Worm (Caenorhabditis elegans) whole organism, L2 larva: ENCODE data around the gene rpl-21.

Experiments used
- F13H6.1 ChIP-seq: sonication (generic microtip); optimal IDR thresholded peaks from 2 replicates; lab custom pipeline; 2016; ENCODE audit warnings: missing genetic modification characterization, missing compliant biosample characterization
- R02D3.7 ChIP-seq: fragments of 150-350 bp; optimal IDR thresholded peaks from 2 replicates; lab custom pipeline; 2014; ENCODE audit warnings: missing biosample characterization, missing genetic modification characterization
- Y55F3AM.14 ChIP-seq: fragments of 200-800 bp; sonication (Bioruptor generic); optimal IDR thresholded peaks from 2 replicates; lab custom pipeline; 2018; ENCODE audit warnings: mild to moderate bottlenecking, missing genetic modification characterization, missing compliant biosample characterization
- ZK546.5 ChIP-seq: sonication (generic microtip); optimal IDR thresholded peaks from 2 replicates; lab custom pipeline; 2017; ENCODE audit warnings: missing biosample characterization, missing genetic modification characterization
- alr-1 ChIP-seq: fragments of 150-350 bp; optimal IDR thresholded peaks from 2 replicates; lab custom pipeline; 2014; ENCODE audit warnings: missing biosample characterization, missing genetic modification characterization
- aly-2 ChIP-seq: fragments of 150-350 bp; optimal IDR thresholded peaks from 2 replicates; lab custom pipeline; 2014; ENCODE audit warnings: missing biosample characterization, missing genetic modification characterization
- ceh-16 ChIP-seq: fragments of 150-350 bp; optimal IDR thresholded peaks from 2 replicates; lab custom pipeline; 2014; ENCODE audit warnings: missing biosample characterization, missing genetic modification characterization
- crh-2 ChIP-seq: sonication (generic microtip); optimal IDR thresholded peaks from 2 replicates; lab custom pipeline; 2017; ENCODE audit warnings: missing biosample characterization, missing genetic modification characterization
- dmd-4 ChIP-seq: sonication (generic microtip); optimal IDR thresholded peaks from 2 replicates; lab custom pipeline; 2017; ENCODE audit warnings: missing biosample characterization, missing genetic modification characterization
- fos-1 ChIP-seq: fragments of 150-350 bp; optimal IDR thresholded peaks from 2 replicates; lab custom pipeline; 2014; ENCODE audit warnings: missing biosample characterization, missing genetic modification characterization
- gmeb-1 ChIP-seq: fragments of 150-350 bp; optimal IDR thresholded peaks from 2 replicates; lab custom pipeline; 2014; ENCODE audit warnings: missing biosample characterization, missing genetic modification characterization
- lin-13 ChIP-seq: fragments of 150-350 bp; optimal IDR thresholded peaks from 2 replicates; lab custom pipeline; 2014; ENCODE audit warnings: missing biosample characterization, missing genetic modification reagents, missing genetic modification characterization
- lin-39 ChIP-seq: fragments of 150-350 bp; optimal IDR thresholded peaks from 2 replicates; lab custom pipeline; 2014; ENCODE audit warnings: missing biosample characterization, missing genetic modification reagents, missing genetic modification characterization
- mab-5 ChIP-seq: fragments of 150-350 bp; optimal IDR thresholded peaks from 2 replicates; lab custom pipeline; 2014; ENCODE audit warnings: missing biosample characterization, missing genetic modification characterization
- nhr-11 ChIP-seq: fragments of 150-350 bp; optimal IDR thresholded peaks from 2 replicates; lab custom pipeline; 2014; ENCODE audit warnings: missing biosample characterization, missing genetic modification characterization
- nhr-12 ChIP-seq: fragments of 150-350 bp; optimal IDR thresholded peaks from 2 replicates; lab custom pipeline; 2014; ENCODE audit warnings: missing biosample characterization, missing genetic modification characterization
- nhr-129 ChIP-seq: fragments of 150-350 bp; optimal IDR thresholded peaks from 2 replicates; lab custom pipeline; 2014; ENCODE audit warnings: missing biosample characterization, missing genetic modification characterization
- nhr-23 ChIP-seq: fragments of 150-350 bp; optimal IDR thresholded peaks from 2 replicates; lab custom pipeline; 2014; ENCODE audit warnings: missing biosample characterization, missing genetic modification reagents, missing genetic modification characterization
- nhr-237 ChIP-seq: fragments of 150-350 bp; optimal IDR thresholded peaks from 2 replicates; lab custom pipeline; 2014; ENCODE audit warnings: missing biosample characterization, missing genetic modification characterization
- nhr-25 ChIP-seq: fragments of 150-350 bp; sonication (generic microtip); optimal IDR thresholded peaks from 3 replicates; lab custom pipeline; 2014; ENCODE audit warnings: missing biosample characterization, missing genetic modification characterization
- nhr-6 ChIP-seq: fragments of 150-350 bp; optimal IDR thresholded peaks from 2 replicates; lab custom pipeline; 2014; ENCODE audit warnings: missing biosample characterization, missing genetic modification characterization
- nhr-77 ChIP-seq: fragments of 150-350 bp; optimal IDR thresholded peaks from 2 replicates; lab custom pipeline; 2014; ENCODE audit warnings: missing biosample characterization, missing genetic modification characterization
- peb-1 ChIP-seq: fragments of 150-350 bp; optimal IDR thresholded peaks from 2 replicates; lab custom pipeline; 2014; ENCODE audit warnings: missing biosample characterization, missing genetic modification characterization
- sma-3 ChIP-seq: sonication (generic microtip); optimal IDR thresholded peaks from 2 replicates; lab custom pipeline; 2016; ENCODE audit warnings: missing genetic modification reagents, missing genetic modification characterization, missing compliant biosample characterization
- sma-9 ChIP-seq, 2 experiments: fragments of 150-350 bp in 1 of 2; sonication (generic microtip) in 1 of 2; optimal IDR thresholded peaks; 2 replicates each; lab custom pipeline; 2014 to 2016; ENCODE audit warnings: missing genetic modification characterization in 2 of 2, mild to moderate bottlenecking in 1 of 2, missing biosample characterization in 1 of 2, missing compliant biosample characterization in 1 of 2, missing genetic modification reagents in 1 of 2, moderate library complexity in 1 of 2
- snpc-4 ChIP-seq: fragments of 150-350 bp; optimal IDR thresholded peaks from 2 replicates; lab custom pipeline; 2014; ENCODE audit warnings: missing biosample characterization, missing genetic modification characterization
- unc-39 ChIP-seq: fragments of 150-350 bp; optimal IDR thresholded peaks from 2 replicates; lab custom pipeline; 2014; ENCODE audit warnings: missing biosample characterization, missing genetic modification characterization
- unc-55 ChIP-seq: fragments of 150-350 bp; sonication (generic microtip); optimal IDR thresholded peaks from 3 replicates; lab custom pipeline; 2014; ENCODE audit warnings: missing biosample characterization, missing genetic modification reagents, missing genetic modification characterization
- zag-1 ChIP-seq: fragments of 150-350 bp; optimal IDR thresholded peaks from 2 replicates; lab custom pipeline; 2014; ENCODE audit warnings: missing biosample characterization, missing genetic modification characterization
- ztf-1 ChIP-seq: fragments of 200-800 bp; sonication (Bioruptor generic); conservative IDR thresholded peaks from 2 replicates; pipeline ENCODE4 v1.3.6; 2022; ENCODE audit warnings: missing genetic modification characterization, missing compliant biosample characterization
- ztf-4 ChIP-seq: fragments of 150-350 bp; optimal IDR thresholded peaks from 2 replicates; lab custom pipeline; 2014; ENCODE audit warnings: missing biosample characterization, missing genetic modification characterization

rpl-21 gene

DNA sequence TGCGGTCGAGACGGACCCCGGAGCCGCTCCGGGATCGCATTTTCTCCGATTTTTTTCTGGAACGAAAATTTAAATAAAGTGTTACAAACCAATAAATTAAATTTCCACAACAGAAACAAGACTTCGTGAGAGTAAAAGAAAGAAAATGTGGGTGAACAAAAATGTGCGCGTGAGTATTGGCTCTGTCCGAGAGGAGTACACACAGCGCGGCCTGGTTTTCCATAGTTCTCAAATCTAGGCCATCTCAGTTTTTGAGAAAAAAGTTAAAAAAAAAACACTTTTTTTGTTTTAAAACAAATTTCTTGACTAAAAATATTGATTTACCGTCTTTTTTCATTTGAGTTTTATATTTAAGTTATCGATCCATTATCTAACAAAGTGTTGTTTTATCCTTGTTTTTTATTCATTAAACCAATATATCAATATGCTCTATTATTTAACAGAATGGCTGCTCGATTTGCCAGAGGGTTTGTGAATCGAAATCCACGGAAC is 14.6 kb upstream of the rpl-21 start, which contains the start of the genes C14B9.8 and mrpl-18 (continued):
- no peak for TF ChIP-seq nhr-23 (tag; lab: Kevin White, UChicago)
- no peak for TF ChIP-seq alr-1
- no peak for TF ChIP-seq zag-1 (tag; lab: Kevin White, UChicago)
- TF ChIP-seq aly-2 (tag; lab: Kevin White, UChicago), result no peak
- no peak for TF ChIP-seq nhr-11
- peak; percentile 54 for TF ChIP-seq F13H6.1 (tag; lab: Kevin White, UChicago)

DNA sequence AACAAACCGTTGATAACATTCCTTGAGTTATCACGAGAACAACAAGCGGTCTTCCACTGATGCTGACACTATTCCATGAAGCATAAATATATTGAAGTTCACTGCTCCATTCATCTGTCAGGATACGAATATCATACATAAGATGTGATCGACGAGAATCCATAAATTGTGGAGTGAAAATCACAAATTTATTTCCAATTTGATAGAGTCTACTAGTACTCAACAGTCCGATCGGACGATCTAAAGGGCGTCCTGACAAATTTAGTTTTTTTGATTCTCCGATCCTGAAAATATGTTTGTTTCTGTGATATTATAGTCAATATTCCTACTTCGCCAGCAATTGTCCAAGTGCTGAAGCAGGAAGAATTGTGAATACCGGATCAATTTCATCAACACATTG is 12.2 kb upstream of the rpl-21 start:
- TF ChIP-seq lin-13 (GFP tag; lab: Kevin White, UChicago), result no peak
- no peak for TF ChIP-seq nhr-25 (tag; lab: Kevin White, UChicago)

DNA sequence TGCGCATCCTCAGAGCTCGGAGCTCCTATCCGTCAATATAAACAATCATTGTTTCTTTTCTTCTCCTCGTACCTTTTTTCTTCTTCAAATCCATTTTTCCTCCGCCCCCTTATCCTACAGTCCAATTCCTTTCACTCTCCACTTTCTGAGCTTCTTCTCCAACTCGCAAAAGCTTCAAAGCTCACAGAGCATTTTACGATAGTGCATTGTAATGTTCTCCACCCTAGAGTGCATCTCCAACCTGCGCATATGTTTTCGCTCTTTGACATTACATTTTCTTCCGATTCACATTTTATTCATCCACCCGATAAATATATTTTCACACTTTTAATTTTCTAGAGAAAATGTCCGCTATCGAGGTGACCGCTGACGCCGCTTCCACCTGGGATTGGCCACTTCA is 7.8 kb upstream of the rpl-21 start, which contains the start of gene hsp-12.2:
Gene hsp-12.2 (plus strand): TSS at position 301 of the 400 bp plus-strand sequence.
- TF ChIP-seq ztf-4 (tag; lab: Kevin White, UChicago) (no peak), nhr-11 (no peak), nhr-6 (tag; lab: Kevin White, UChicago) (no peak), R02D3.7 (tag; lab: Kevin White, UChicago) (no peak), nhr-237 (tag; lab: Kevin White, UChicago) (no peak), mab-5 (tag; lab: Kevin White, UChicago) (no peak), sma-9 (GFP tag; optimal IDR thresholded peaks at IDR 0.05; lab: Kevin White, UChicago) (no peak), sma-9 (tag; optimal IDR thresholded peaks at IDR 0.05; lab: Kevin White, UChicago) (no peak), snpc-4 (tag; lab: Kevin White, UChicago) (no peak), ZK546.5 (no peak), lin-39 (tag; lab: Kevin White, UChicago) (no peak), gmeb-1 (no peak), nhr-12 (tag; lab: Kevin White, UChicago) (no peak), ceh-16 (tag; lab: Kevin White, UChicago) (no peak), Y55F3AM.14 (no peak), dmd-4 (tag; lab: Kevin White, UChicago) (no peak)

DNA sequence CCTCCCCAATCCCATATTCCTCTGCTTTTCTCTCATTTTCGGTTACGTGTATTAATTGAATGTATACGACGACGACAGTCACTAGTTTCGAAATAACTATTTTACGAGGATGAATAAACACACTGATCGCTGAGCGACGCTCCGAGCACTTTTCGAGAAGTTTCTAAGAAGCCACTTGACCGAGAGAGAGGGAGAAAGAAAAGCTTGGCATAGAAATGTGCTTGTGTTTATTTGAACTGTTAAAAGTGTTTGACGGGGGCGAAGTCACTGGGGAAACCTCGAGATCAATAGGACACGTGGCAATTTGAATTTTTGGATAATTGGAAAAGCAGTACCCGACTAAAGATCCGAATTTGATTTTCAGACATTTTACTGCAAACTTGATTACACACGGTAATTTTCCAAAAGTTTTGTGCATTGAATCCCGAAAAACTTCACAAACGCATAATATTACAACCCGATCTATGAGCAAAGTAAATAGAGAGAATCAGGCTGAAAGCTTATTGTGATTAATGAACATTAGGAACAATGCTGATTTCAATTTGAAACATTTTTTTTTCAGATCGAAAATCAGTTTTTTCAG is 6.6 kb upstream of the rpl-21 start:
- no peak for TF ChIP-seq snpc-4 (tag; lab: Kevin White, UChicago)
- no peak for TF ChIP-seq sma-3 (GFP tag; lab: Kevin White, UChicago)
- TF ChIP-seq nhr-129 (tag; lab: Kevin White, UChicago), result peak; percentile 50
- TF ChIP-seq F13H6.1 (tag; lab: Kevin White, UChicago), result peak; percentile 47
- TF ChIP-seq unc-55, result no peak
- TF ChIP-seq fos-1, result no peak
- TF ChIP-seq nhr-77 (tag; lab: Kevin White, UChicago), result peak; percentile 14
- no peak for TF ChIP-seq nhr-6 (tag; lab: Kevin White, UChicago)
- TF ChIP-seq sma-9 (GFP tag; optimal IDR thresholded peaks at IDR 0.05; lab: Kevin White, UChicago), result peak; percentile 1
- no peak for TF ChIP-seq sma-9 (tag; optimal IDR thresholded peaks at IDR 0.05; lab: Kevin White, UChicago)
- TF ChIP-seq crh-2 (tag; lab: Kevin White, UChicago), result peak; percentile 22
- TF ChIP-seq, all 48 proteins: peak for 5

DNA sequence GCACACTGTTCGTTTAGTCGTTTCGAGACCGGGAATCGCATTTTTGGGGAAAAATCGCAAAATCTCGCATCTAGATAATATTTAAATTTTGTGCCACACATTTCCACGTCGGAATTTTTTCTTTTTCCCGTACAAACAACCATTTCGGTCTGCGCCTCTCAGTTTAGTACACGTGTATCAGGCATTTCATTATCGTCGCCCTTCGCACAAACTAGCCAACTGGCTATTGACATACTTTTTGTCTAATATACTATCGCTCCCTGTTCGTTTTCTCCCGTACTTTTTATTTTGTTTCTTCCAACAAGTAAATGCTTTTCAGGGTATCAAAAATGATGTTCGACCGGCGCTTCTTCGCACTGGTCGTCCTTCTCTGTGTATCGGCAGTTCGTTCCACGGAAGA is 3.3 kb upstream of the rpl-21 start, which contains the start of gene C14B9.2:
Gene C14B9.2 (plus strand): TSS at position 320 of the 400 bp plus-strand sequence.
- TF ChIP-seq unc-39, result no peak
- no peak for TF ChIP-seq ztf-1 (GFP tag; lab: Robert Waterston, UW)
- no peak for TF ChIP-seq F13H6.1 (tag; lab: Kevin White, UChicago)
- no peak for TF ChIP-seq sma-3 (GFP tag; lab: Kevin White, UChicago)
- TF ChIP-seq crh-2 (tag; lab: Kevin White, UChicago), result peak; percentile 36
- TF ChIP-seq nhr-25 (tag; lab: Kevin White, UChicago), result no peak
- TF ChIP-seq nhr-77 (tag; lab: Kevin White, UChicago), result no peak
- TF ChIP-seq dmd-4 (tag; lab: Kevin White, UChicago), result no peak
- peak; percentile 6 for TF ChIP-seq fos-1
- TF ChIP-seq peb-1 (tag; lab: Kevin White, UChicago), result no peak
- no peak for TF ChIP-seq nhr-6 (tag; lab: Kevin White, UChicago)
- TF ChIP-seq nhr-12 (tag; lab: Kevin White, UChicago), result no peak
